Fruit fly (Drosophila melanogaster) whole organism, embryonic: ENCODE measurements around the gene Usp1.

Experiments
- Antp ChIP-seq: fragments of 200-800 bp; sonication (Bioruptor generic); optimal IDR thresholded peaks from 3 replicates; lab custom pipeline; 2016; ENCODE audit warnings: missing biosample characterization, missing genetic modification characterization
- CG1233 ChIP-seq: fragments of 200-800 bp; sonication (Bioruptor generic); optimal IDR thresholded peaks from 4 replicates; lab custom pipeline; 2018; ENCODE audit warnings: missing biosample characterization, mild to moderate bottlenecking, missing genetic modification characterization
- CG12391 ChIP-seq: fragments of 200-800 bp; sonication (Bioruptor generic); optimal IDR thresholded peaks from 3 replicates; lab custom pipeline; 2018; ENCODE audit warnings: missing biosample characterization, mild to moderate bottlenecking, missing genetic modification characterization, moderate library complexity
- CG14014 ChIP-seq: fragments of 200-800 bp; sonication (Bioruptor generic); IDR thresholded peaks from 2 replicates; pipeline ENCODE4 v1.3.6; 2022; ENCODE audit warnings: missing biosample characterization, missing genetic modification characterization
- CG15696 ChIP-seq: fragments of 200-800 bp; sonication (Bioruptor generic); optimal IDR thresholded peaks from 2 replicates; lab custom pipeline; 2019; ENCODE audit warnings: missing biosample characterization, mild to moderate bottlenecking, missing genetic modification characterization, moderate library complexity
- CG16815 ChIP-seq: fragments of 200-800 bp; sonication (Bioruptor generic); optimal IDR thresholded peaks from 3 replicates; lab custom pipeline; 2017; ENCODE audit warnings: missing biosample characterization, mild to moderate bottlenecking, missing genetic modification characterization
- CG17385 ChIP-seq: fragments of 200-800 bp; sonication (Bioruptor generic); optimal IDR thresholded peaks from 3 replicates; lab custom pipeline; 2018; ENCODE audit warnings: missing biosample characterization, mild to moderate bottlenecking, missing genetic modification characterization
- CG18011 ChIP-seq: fragments of 200-800 bp; sonication (Bioruptor generic); optimal IDR thresholded peaks from 2 replicates; lab custom pipeline; 2017; ENCODE audit warnings: missing biosample characterization, missing genetic modification characterization, mild to moderate bottlenecking, moderate library complexity, missing genotype
- CG18262 ChIP-seq: fragments of 200-800 bp; optimal IDR thresholded peaks from 3 replicates; lab custom pipeline; 2019; ENCODE audit warnings: missing biosample characterization, mild to moderate bottlenecking, missing genetic modification characterization, moderate library complexity
- CG2199 ChIP-seq: fragments of 200-800 bp; sonication (Bioruptor generic); IDR thresholded peaks from 3 replicates; pipeline ENCODE4 v1.3.6; 2022; ENCODE audit warnings: missing biosample characterization, missing genetic modification characterization
- CG2875 ChIP-seq: fragments of 200-800 bp; sonication (Bioruptor generic); optimal IDR thresholded peaks from 2 replicates; lab custom pipeline; 2017; ENCODE audit warnings: missing biosample characterization, mild to moderate bottlenecking, missing genetic modification characterization, missing genetic modification reagents
- CG34422 ChIP-seq: fragments of 200-800 bp; sonication (Bioruptor generic); IDR thresholded peaks from 3 replicates; pipeline ENCODE4 v1.3.6; 2022; ENCODE audit warnings: missing biosample characterization, missing genetic modification characterization
- CG4328 ChIP-seq: fragments of 200-800 bp; sonication (Bioruptor generic); optimal IDR thresholded peaks from 3 replicates; lab custom pipeline; 2017; ENCODE audit warnings: missing biosample characterization, missing genetic modification reagents, missing genetic modification characterization
- CG4707 ChIP-seq: fragments of 200-800 bp; sonication (Bioruptor generic); optimal IDR thresholded peaks from 2 replicates; lab custom pipeline; 2018; ENCODE audit warnings: missing biosample characterization, mild to moderate bottlenecking, missing genetic modification characterization, moderate library complexity
- CG4820 ChIP-seq: fragments of 200-800 bp; sonication (Bioruptor generic); optimal IDR thresholded peaks from 3 replicates; lab custom pipeline; 2016; ENCODE audit warnings: missing biosample characterization, missing genetic modification characterization
- CG6175 ChIP-seq: fragments of 200-800 bp; sonication (Bioruptor generic); IDR thresholded peaks from 3 replicates; pipeline ENCODE4 v1.3.6; 2022; ENCODE audit warnings: missing biosample characterization, missing genetic modification characterization
- CG6683 ChIP-seq: fragments of 200-800 bp; sonication (Bioruptor generic); optimal IDR thresholded peaks from 2 replicates; lab custom pipeline; 2017; ENCODE audit warnings: missing biosample characterization, mild to moderate bottlenecking, missing genetic modification characterization, missing genetic modification reagents
- CG7987 ChIP-seq: fragments of 200-800 bp; sonication (Bioruptor generic); optimal IDR thresholded peaks from 2 replicates; lab custom pipeline; 2018; ENCODE audit warnings: missing biosample characterization, mild to moderate bottlenecking, missing genetic modification characterization, moderate library complexity
- CG8478 ChIP-seq: fragments of >200 bp; optimal IDR thresholded peaks from 2 replicates; lab custom pipeline; 2018
- CG9876 ChIP-seq: fragments of 200-800 bp; sonication (Bioruptor generic); optimal IDR thresholded peaks from 2 replicates; lab custom pipeline; 2016; ENCODE audit warnings: missing biosample characterization, missing genetic modification characterization
- CTCF ChIP-seq: fragments of 200-800 bp; sonication (Bioruptor generic); optimal IDR thresholded peaks from 2 replicates; lab custom pipeline; 2017; ENCODE audit warnings: missing biosample characterization, mild to moderate bottlenecking, missing genetic modification characterization, moderate library complexity
- Dek ChIP-seq: fragments of 200-800 bp; sonication (Bioruptor generic); optimal IDR thresholded peaks from 3 replicates; lab custom pipeline; 2019; ENCODE audit warnings: missing biosample characterization, mild to moderate bottlenecking, missing genetic modification characterization, moderate library complexity
- Dp ChIP-seq: fragments of 200-800 bp; sonication (Bioruptor generic); optimal IDR thresholded peaks from 2 replicates; lab custom pipeline; 2018; ENCODE audit warnings: missing biosample characterization, mild to moderate bottlenecking, missing genetic modification characterization, moderate library complexity
- Dref ChIP-seq: fragments of 200-800 bp; sonication (Bioruptor generic); IDR thresholded peaks from 2 replicates; pipeline ENCODE4 v1.3.6; 2022; ENCODE audit warnings: missing biosample characterization, missing genetic modification characterization
- Drgx ChIP-seq: fragments of 200-800 bp; sonication (Bioruptor generic); IDR thresholded peaks from 2 replicates; pipeline ENCODE4 v1.3.6; 2022; ENCODE audit warnings: missing biosample characterization, missing genetic modification characterization
- Fer1 ChIP-seq: fragments of 200-800 bp; sonication (Bioruptor generic); optimal IDR thresholded peaks from 2 replicates; lab custom pipeline; 2017; ENCODE audit warnings: missing biosample characterization, mild to moderate bottlenecking, missing genetic modification characterization
- H2.0 ChIP-seq: fragments of 200-800 bp; sonication (Bioruptor generic); IDR thresholded peaks from 2 replicates; pipeline ENCODE4 v1.3.6; 2022; ENCODE audit warnings: missing biosample characterization, missing genetic modification characterization
- Hr3 ChIP-seq: fragments of 200-800 bp; sonication (Bioruptor generic); optimal IDR thresholded peaks from 3 replicates; lab custom pipeline; 2016; ENCODE audit warnings: missing biosample characterization, missing genetic modification characterization
- Hr78 ChIP-seq, 2 experiments: fragments of 200-800 bp in 1 of 2; fragments of >200 bp in 1 of 2; sonication (Bioruptor generic) in 1 of 2; optimal IDR thresholded peaks; 2 replicates each; lab custom pipeline; 2017 to 2019; ENCODE audit warnings: missing biosample characterization in 2 of 2, missing genetic modification characterization in 2 of 2, mild to moderate bottlenecking in 1 of 2, moderate library complexity in 1 of 2
- Lpt ChIP-seq: fragments of >200 bp; optimal IDR thresholded peaks from 2 replicates; lab custom pipeline; 2018; ENCODE audit warnings: missing biosample characterization, missing genetic modification characterization
- MBD-R2 ChIP-seq: fragments of 200-800 bp; sonication (Bioruptor generic); IDR thresholded peaks from 2 replicates; pipeline ENCODE4 v1.3.6; 2022; ENCODE audit warnings: missing biosample characterization, missing genetic modification characterization
- MTF-1 ChIP-seq: fragments of 200-800 bp; sonication (Bioruptor generic); optimal IDR thresholded peaks from 2 replicates; lab custom pipeline; 2018; ENCODE audit warnings: missing biosample characterization, mild to moderate bottlenecking, missing genetic modification characterization, borderline replicate concordance
- Nf-YB ChIP-seq: fragments of 200-800 bp; sonication (Bioruptor generic); optimal IDR thresholded peaks from 3 replicates; lab custom pipeline; 2019; ENCODE audit warnings: missing biosample characterization, mild to moderate bottlenecking, missing genetic modification characterization, moderate library complexity
- Oli ChIP-seq: fragments of 200-800 bp; sonication (Bioruptor generic); optimal IDR thresholded peaks from 2 replicates; lab custom pipeline; 2018; ENCODE audit warnings: missing biosample characterization, mild to moderate bottlenecking, missing genetic modification characterization, moderate library complexity
- caup ChIP-seq: fragments of 200-800 bp; sonication (Bioruptor generic); optimal IDR thresholded peaks from 3 replicates; lab custom pipeline; 2017; ENCODE audit warnings: missing biosample characterization, mild to moderate bottlenecking, missing genetic modification characterization, moderate library complexity; ENCODE audit not compliant: severe bottlenecking
- cg ChIP-seq: fragments of 200-800 bp; sonication (Bioruptor generic); optimal IDR thresholded peaks from 3 replicates; lab custom pipeline; 2019; ENCODE audit warnings: missing biosample characterization, mild to moderate bottlenecking, missing genetic modification characterization, moderate library complexity
- croc ChIP-seq: fragments of 200-800 bp; sonication (Bioruptor generic); conservative IDR thresholded peaks from 3 replicates; pipeline ENCODE4 v1.3.6; 2022; ENCODE audit warnings: missing biosample characterization, missing genetic modification characterization
- dati ChIP-seq: fragments of 200-800 bp; sonication (Bioruptor generic); IDR thresholded peaks from 2 replicates; pipeline ENCODE4 v1.3.6; 2022; ENCODE audit warnings: missing biosample characterization, missing genetic modification characterization
- emc ChIP-seq: fragments of 200-800 bp; sonication (Bioruptor generic); optimal IDR thresholded peaks from 2 replicates; lab custom pipeline; 2016; ENCODE audit warnings: missing biosample characterization, missing genetic modification characterization
- gce ChIP-seq: fragments of 200-800 bp; sonication (Bioruptor generic); IDR thresholded peaks from 3 replicates; pipeline ENCODE4 v1.3.6; 2022; ENCODE audit warnings: missing biosample characterization, missing genetic modification characterization
- gro ChIP-seq: fragments of 200-800 bp; sonication (Bioruptor generic); optimal IDR thresholded peaks from 2 replicates; lab custom pipeline; 2016; ENCODE audit warnings: missing biosample characterization, missing genetic modification characterization
- gsb-n ChIP-seq: fragments of 200-800 bp; sonication (Bioruptor generic); optimal IDR thresholded peaks from 3 replicates; lab custom pipeline; 2018; ENCODE audit warnings: missing biosample characterization, mild to moderate bottlenecking, missing genetic modification characterization
- h ChIP-seq: fragments of >200 bp; optimal IDR thresholded peaks from 2 replicates; lab custom pipeline; 2017
- lbe ChIP-seq: fragments of 200-800 bp; sonication (Bioruptor generic); optimal IDR thresholded peaks from 2 replicates; lab custom pipeline; 2016; ENCODE audit warnings: missing biosample characterization, mild to moderate bottlenecking, missing genetic modification characterization
- maf-S ChIP-seq: fragments of 200-800 bp; sonication (Bioruptor generic); optimal IDR thresholded peaks from 2 replicates; lab custom pipeline; 2016; ENCODE audit warnings: missing biosample characterization, missing genetic modification characterization
- nerfin-1 ChIP-seq: fragments of 200-800 bp; sonication (Bioruptor generic); optimal IDR thresholded peaks from 3 replicates; lab custom pipeline; 2019; ENCODE audit warnings: missing biosample characterization, mild to moderate bottlenecking, missing genetic modification characterization, moderate library complexity
- peb ChIP-seq: fragments of 200-800 bp; sonication (Bioruptor generic); IDR thresholded peaks from 2 replicates; pipeline ENCODE4 v1.3.6; 2022; ENCODE audit warnings: missing biosample characterization, missing genetic modification characterization
- ranshi ChIP-seq: fragments of 200-800 bp; sonication (Bioruptor generic); IDR thresholded peaks from 2 replicates; pipeline ENCODE4 v1.3.6; 2022; ENCODE audit warnings: missing biosample characterization, missing genetic modification characterization
- scrt ChIP-seq: fragments of 200-800 bp; sonication (Bioruptor generic); optimal IDR thresholded peaks from 2 replicates; lab custom pipeline; 2018; ENCODE audit warnings: missing biosample characterization, mild to moderate bottlenecking, missing genetic modification characterization, moderate library complexity
- sob ChIP-seq: fragments of 200-800 bp; sonication (Bioruptor generic); IDR thresholded peaks from 2 replicates; pipeline ENCODE4 v1.3.6; 2022; ENCODE audit warnings: missing biosample characterization, missing genetic modification characterization
- zen ChIP-seq: fragments of 200-800 bp; sonication (Bioruptor generic); optimal IDR thresholded peaks from 3 replicates; lab custom pipeline; 2018; ENCODE audit warnings: missing biosample characterization, mild to moderate bottlenecking, missing genetic modification characterization, moderate library complexity

Usp1 gene

DNA sequence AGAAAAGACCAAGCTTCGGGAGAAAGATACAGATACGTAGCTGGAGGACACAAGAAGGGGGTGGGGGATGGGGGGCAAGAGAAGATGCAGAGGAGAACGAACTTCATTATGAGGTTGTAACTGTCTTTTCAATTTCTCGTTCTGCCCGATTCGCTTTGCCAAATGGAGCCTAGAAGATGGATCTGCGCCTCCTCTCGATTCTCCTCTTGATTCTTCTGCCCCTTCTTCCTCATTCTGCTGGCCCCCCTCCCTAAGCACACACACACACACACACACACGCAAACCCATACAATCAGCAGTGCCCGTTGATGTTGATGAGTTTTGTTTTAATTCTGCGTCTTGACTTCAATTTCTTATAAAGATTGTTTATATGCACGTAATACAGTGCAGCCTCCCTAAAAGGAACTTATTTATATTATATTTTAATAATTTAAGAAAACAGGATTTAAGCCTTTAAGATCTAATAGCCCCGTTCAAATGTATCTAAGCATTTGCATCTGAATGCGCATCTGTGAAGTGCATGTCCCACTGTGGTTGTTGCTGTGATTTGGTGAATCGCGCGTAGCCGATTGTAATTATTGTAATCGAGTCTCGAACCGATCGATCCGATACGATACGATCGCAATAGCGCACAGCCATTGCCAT, 21.8 kb upstream of the Usp1 start (continued):
- 0 out of 2 replicates have a peak, but pooled peaks have one; percentile 44 for TF ChIP-seq peb
- TF ChIP-seq emc (GFP tag; lab: Kevin White, UChicago), result no peak
- peak; percentile 11 for TF ChIP-seq CG7987 (GFP tag; lab: Kevin White, UChicago)
- TF ChIP-seq nerfin-1 (tag; lab: Kevin White, UChicago), result no peak
- peak; percentile 83 for TF ChIP-seq CG14014 (GFP tag; lab: Robert Waterston, UW)
- TF ChIP-seq scrt (GFP tag; lab: Kevin White, UChicago), result peak; percentile 2
- TF ChIP-seq CG12391, result peak; percentile 50
- TF ChIP-seq Nf-YB, result peak; percentile 0
- TF ChIP-seq Lpt (GFP tag; lab: Kevin White, UChicago), result no peak
- TF ChIP-seq Drgx, result peak; percentile 88
- peak; percentile 39 for TF ChIP-seq CG18262 (tag; lab: Kevin White, UChicago)
- TF ChIP-seq gce (GFP tag; lab: Robert Waterston, UW), result 0 out of 3 replicates have a peak, but pooled peaks have one; percentile 51
- TF ChIP-seq Dref, result no peak
- TF ChIP-seq CG1233 (GFP tag; lab: Kevin White, UChicago), result peak; percentile 47
- TF ChIP-seq CG34422 (GFP tag; lab: Robert Waterston, UW), result peak; percentile 71
- TF ChIP-seq maf-S, result no peak
- no peak for TF ChIP-seq dati
- peak; percentile 3 for TF ChIP-seq CTCF (GFP tag; lab: Kevin White, UChicago)
- no peak for TF ChIP-seq CG9876 (GFP tag; lab: Kevin White, UChicago)
- no peak for TF ChIP-seq Dp (GFP tag; lab: Kevin White, UChicago)
- peak; percentile 13 for TF ChIP-seq Hr3
- no peak for TF ChIP-seq Hr78 (GFP tag; optimal IDR thresholded peaks at IDR 0.05; lab: Kevin White, UChicago)
- no peak for TF ChIP-seq gro (GFP tag; lab: Kevin White, UChicago)
- no peak for TF ChIP-seq CG6683 (GFP tag; lab: Kevin White, UChicago)
- peak; percentile 37 for TF ChIP-seq CG15696
- TF ChIP-seq zen (tag; lab: Kevin White, UChicago), result peak; percentile 3
- TF ChIP-seq ranshi, result peak; percentile 78
- TF ChIP-seq gsb-n (tag; lab: Kevin White, UChicago), result peak; percentile 42
- no peak; the same call in 2 of the 3 replicates for TF ChIP-seq croc (GFP tag; lab: Robert Waterston, UW)
- peak; percentile 75 for TF ChIP-seq lbe (GFP tag; lab: Kevin White, UChicago)
- TF ChIP-seq CG4707 (GFP tag; lab: Kevin White, UChicago), result peak; percentile 43
- TF ChIP-seq Dek (tag; lab: Kevin White, UChicago), result peak; percentile 55
- TF ChIP-seq CG2199 (GFP tag; lab: Robert Waterston, UW), result no peak
- TF ChIP-seq CG18011 (GFP tag; lab: Kevin White, UChicago), result no peak
- TF ChIP-seq CG8478 (lab: Kevin White, UChicago), result no peak
- peak; percentile 20 for TF ChIP-seq CG4820 (GFP tag; lab: Kevin White, UChicago)
- TF ChIP-seq CG16815 (GFP tag; lab: Kevin White, UChicago), result peak; percentile 37
- no peak for TF ChIP-seq h
- peak; percentile 63 for TF ChIP-seq Fer1
- TF ChIP-seq Antp (GFP tag; lab: Kevin White, UChicago), result peak; percentile 13
- TF ChIP-seq caup (GFP tag; lab: Kevin White, UChicago), result peak; percentile 54
- peak; percentile 16; the same call in 1 of the 2 replicates for TF ChIP-seq MBD-R2 (GFP tag; lab: Robert Waterston, UW)
- TF ChIP-seq CG6175 (GFP tag; lab: Robert Waterston, UW), result no peak; the same call in 2 of the 3 replicates
- TF ChIP-seq CG17385 (GFP tag; lab: Kevin White, UChicago), result peak; percentile 42
- TF ChIP-seq H2.0, result peak; percentile 79
- peak; percentile 54 for TF ChIP-seq cg (GFP tag; lab: Kevin White, UChicago)
- peak; percentile 67 for TF ChIP-seq Oli
- peak; percentile 3 for TF ChIP-seq CG4328 (GFP tag; lab: Kevin White, UChicago)
- TF ChIP-seq MTF-1 (GFP tag; lab: Kevin White, UChicago), result peak; percentile 42
- peak; percentile 9 for TF ChIP-seq CG2875 (GFP tag; lab: Kevin White, UChicago)
- TF ChIP-seq sob (GFP tag; lab: Robert Waterston, UW), result peak; percentile 75
